Worm (Caenorhabditis elegans): Measurements from ENCODE around the gene F28A10.13.

Gene F28A10.13

ce11 chrII:888024-888423, 39.4 kb downstream of the F28A10.13 start, which contains the start of gene T07D3.4:
T07D3.4 (plus strand) TSS chrII:888309.
- TF ChIP-seq cnd-1 (tag; optimal IDR thresholded peaks at IDR 0.05) (no peak), unc-39 (tag; optimal IDR thresholded peaks at IDR 0.05) (no peak), sptf-1 (tag; optimal IDR thresholded peaks at IDR 0.05) (no peak), ces-1 (GFP tag; optimal IDR thresholded peaks at IDR 0.05) (no peak), unc-120 (tag; optimal IDR thresholded peaks at IDR 0.05; ENCODE audit: poor library complexity, severe bottlenecking) (no peak)

Measured in whole organism, mixed stage, embryonic.